Fruit fly (Drosophila melanogaster) whole organism, larva: ENCODE data around the gene CG43880.

ENCODE experiments used
- noc ChIP-seq: fragments of 200-800 bp; sonication (Bioruptor generic); optimal IDR thresholded peaks from 3 replicates; lab custom pipeline; 2019; ENCODE audit warnings: missing biosample characterization, mild to moderate bottlenecking, missing genetic modification characterization, moderate library complexity

The CG43880 gene

dm6 chr3L:7946222-7946621 is at the start of gene CG43880:
CG43880 (minus strand) TSS chr3L:7946322.
- TF ChIP-seq noc (tag; lab: Kevin White, UChicago), result no peak

- TF ChIP-seq noc (tag; lab: Kevin White, UChicago), result no peak
Measured at dm6 chr3L:7993570-7994319, 47.6 kb upstream of the CG43880 start.

dm6 chr3L:7992854-7993253 is 46.7 kb upstream of the CG43880 start:
- TF ChIP-seq noc (tag; lab: Kevin White, UChicago), result no peak

dm6 chr3L:7990256-7990655 is 44.1 kb upstream of the CG43880 start:
- no peak for TF ChIP-seq noc (tag; lab: Kevin White, UChicago)

- no peak for TF ChIP-seq noc (tag; lab: Kevin White, UChicago)
Measured at dm6 chr3L:7988828-7989673, 42.9 kb upstream of the CG43880 start.

dm6 chr3L:7988401-7988800 is 42.3 kb upstream of the CG43880 start:
- TF ChIP-seq noc (tag; lab: Kevin White, UChicago), result no peak

dm6 chr3L:7984623-7985237 is 38.6 kb upstream of the CG43880 start:
- no peak for TF ChIP-seq noc (tag; lab: Kevin White, UChicago)

- no peak for TF ChIP-seq noc (tag; lab: Kevin White, UChicago)
Measured at dm6 chr3L:7983602-7984223, 37.6 kb upstream of the CG43880 start.

dm6 chr3L:7981956-7982355 is 35.8 kb upstream of the CG43880 start:
- no peak for TF ChIP-seq noc (tag; lab: Kevin White, UChicago)

- no peak for TF ChIP-seq noc (tag; lab: Kevin White, UChicago)
Measured at dm6 chr3L:7981228-7981854, 35.2 kb upstream of the CG43880 start.

dm6 chr3L:7978777-7979649 is 32.9 kb upstream of the CG43880 start, which contains the start of gene nmo:
nmo (plus strand) TSS chr3L:7979046.
- TF ChIP-seq noc (tag; lab: Kevin White, UChicago), result peak; percentile 62

dm6 chr3L:7978550-7978776 is 32.3 kb upstream of the CG43880 start, which contains the start of gene Pop4:
Pop4 (minus strand) TSS chr3L:7978650.
- no peak for TF ChIP-seq noc (tag; lab: Kevin White, UChicago)

dm6 chr3L:7976081-7976483 is 30.0 kb upstream of the CG43880 start, which contains the start of the genes HP4 and CG8209:
HP4 (minus strand) TSS chr3L:7976154.
CG8209 (plus strand) TSS chr3L:7976406.
- peak; percentile 83 for TF ChIP-seq noc (tag; lab: Kevin White, UChicago)

- TF ChIP-seq noc (tag; lab: Kevin White, UChicago), result no peak
Measured at dm6 chr3L:7974671-7975281, 28.7 kb upstream of the CG43880 start, which contains the start of gene CG8042. CG8042 (minus strand) TSS chr3L:7974991.
